Fruit fly (Drosophila melanogaster): ENCODE measurements around the gene snRNP-U1-70K.

The snRNP-U1-70K gene

dm6 chr2L:6922091-6922753 is 49.3 kb downstream of the snRNP-U1-70K start (continued):
- peak; percentile 23 for TF ChIP-seq dm (GFP tag; optimal IDR thresholded peaks at IDR 0.05)
- TF ChIP-seq CG10959 (GFP tag; IDR thresholded peaks at IDR 0.05) = no peak
- TF ChIP-seq Myb (GFP tag; optimal IDR thresholded peaks at IDR 0.05) = peak; percentile 48
- TF ChIP-seq CG2129 (GFP tag; IDR thresholded peaks at IDR 0.05; ENCODE audit: partially characterized antibody) = no peak
- no peak; the same call in 1 of the 3 replicates for TF ChIP-seq Optix (GFP tag; IDR thresholded peaks at IDR 0.05)
- no peak for TF ChIP-seq ftz-f1 (GFP tag; optimal IDR thresholded peaks at IDR 0.05)
- TF ChIP-seq sens (GFP tag) = peak; percentile 96
- no peak for TF ChIP-seq Scr (GFP tag; IDR thresholded peaks at IDR 0.05; ENCODE audit: partially characterized antibody)
- TF ChIP-seq seq (GFP tag; IDR thresholded peaks at IDR 0.05) = peak; percentile 67; the same call in 1 of the 2 replicates
- no peak for TF ChIP-seq CG10565 (GFP tag; optimal IDR thresholded peaks at IDR 0.05)
- TF ChIP-seq CG31388 (GFP tag; optimal IDR thresholded peaks at IDR 0.05) = no peak
- TF ChIP-seq CG13424 (tag; optimal IDR thresholded peaks at IDR 0.05) = peak; percentile 65
- TF ChIP-seq esg (GFP tag; conservative IDR thresholded peaks at IDR 0.05) = no peak
- peak; percentile 45; the same call in 1 of the 2 replicates for TF ChIP-seq peb (GFP tag; IDR thresholded peaks at IDR 0.05)
- no peak for TF ChIP-seq vnd (GFP tag; IDR thresholded peaks at IDR 0.05; ENCODE audit: partially characterized antibody)
- peak; percentile 63 for TF ChIP-seq CG8944 (GFP tag; optimal IDR thresholded peaks at IDR 0.05)
- TF ChIP-seq CoRest (tag; optimal IDR thresholded peaks at IDR 0.05) = no peak
- peak; percentile 45 for TF ChIP-seq bab2 (GFP tag; optimal IDR thresholded peaks at IDR 0.05)
- TF ChIP-seq chn (GFP tag; optimal IDR thresholded peaks at IDR 0.05) = peak; percentile 42
- peak; percentile 27 for TF ChIP-seq CG12942 (GFP tag; optimal IDR thresholded peaks at IDR 0.05)
- peak; percentile 36 for TF ChIP-seq salm (tag; optimal IDR thresholded peaks at IDR 0.05)
- no peak for TF ChIP-seq pan (optimal IDR thresholded peaks at IDR 0.05)
- no peak for TF ChIP-seq pan (GFP tag; optimal IDR thresholded peaks at IDR 0.05 in 1 of 2, IDR thresholded peaks at IDR 0.05 in 1 of 2)
- TF ChIP-seq slp2 (GFP tag; optimal IDR thresholded peaks at IDR 0.05) = peak; percentile 80
- no peak for TF ChIP-seq MESR4 (GFP tag; optimal IDR thresholded peaks at IDR 0.05)
- no peak for TF ChIP-seq HmgD (GFP tag; optimal IDR thresholded peaks at IDR 0.05)
- TF ChIP-seq trem (tag; optimal IDR thresholded peaks at IDR 0.05) = peak; percentile 37
- TF ChIP-seq ro (GFP tag; IDR thresholded peaks at IDR 0.05) = no peak
- TF ChIP-seq CG3407 (GFP tag; optimal IDR thresholded peaks at IDR 0.05) = peak; percentile 32
- TF ChIP-seq fd96Cb (tag; optimal IDR thresholded peaks at IDR 0.05) = peak; percentile 66
- no peak; the same call in 1 of the 2 replicates for TF ChIP-seq sisA (GFP tag; IDR thresholded peaks at IDR 0.05)
- no peak for TF ChIP-seq CG7963 (GFP tag; IDR thresholded peaks at IDR 0.05; ENCODE audit: partially characterized antibody)
- TF ChIP-seq her (GFP tag; optimal IDR thresholded peaks at IDR 0.05) = peak; percentile 48
- TF ChIP-seq CG5953 (GFP tag; IDR thresholded peaks at IDR 0.05) = peak; percentile 76
- peak; percentile 68 for TF ChIP-seq CG9609 (GFP tag; optimal IDR thresholded peaks at IDR 0.05)
- no peak for TF ChIP-seq HLHmδ (GFP tag; optimal IDR thresholded peaks at IDR 0.05)
- TF ChIP-seq Ets97D (GFP tag; optimal IDR thresholded peaks at IDR 0.05) = peak; percentile 34
- TF ChIP-seq nau (GFP tag; optimal IDR thresholded peaks at IDR 0.05) = peak; percentile 20
- TF ChIP-seq Lhr (GFP tag; optimal IDR thresholded peaks at IDR 0.05) = no peak
- TF ChIP-seq CG11695 (GFP tag; IDR thresholded peaks at IDR 0.05) = peak; percentile 76
- TF ChIP-seq CG1832 (GFP tag; optimal IDR thresholded peaks at IDR 0.05) = no peak
- peak; percentile 53 for TF ChIP-seq CG3163 (GFP tag; optimal IDR thresholded peaks at IDR 0.05)
- 0 out of 3 replicates have a peak, but pooled peaks have one; percentile 58 for TF ChIP-seq CG17361 (GFP tag; IDR thresholded peaks at IDR 0.05)
- no peak for TF ChIP-seq CG11456 (GFP tag; IDR thresholded peaks at IDR 0.05)
- no peak for TF ChIP-seq CG7987 (GFP tag; optimal IDR thresholded peaks at IDR 0.05)
- TF ChIP-seq NfI (GFP tag; optimal IDR thresholded peaks at IDR 0.05) = no peak
- TF ChIP-seq gsb-n (tag; optimal IDR thresholded peaks at IDR 0.05) = peak; percentile 63
- peak; percentile 59 for TF ChIP-seq CG15601 (tag; optimal IDR thresholded peaks at IDR 0.05)
- TF ChIP-seq fd64A (GFP tag; optimal IDR thresholded peaks at IDR 0.05) = no peak
- TF ChIP-seq PHDP (tag; optimal IDR thresholded peaks at IDR 0.05) = peak; percentile 60
